Fruit fly (Drosophila melanogaster): ENCODE results near the gene Son.

Gene Son

DNA sequence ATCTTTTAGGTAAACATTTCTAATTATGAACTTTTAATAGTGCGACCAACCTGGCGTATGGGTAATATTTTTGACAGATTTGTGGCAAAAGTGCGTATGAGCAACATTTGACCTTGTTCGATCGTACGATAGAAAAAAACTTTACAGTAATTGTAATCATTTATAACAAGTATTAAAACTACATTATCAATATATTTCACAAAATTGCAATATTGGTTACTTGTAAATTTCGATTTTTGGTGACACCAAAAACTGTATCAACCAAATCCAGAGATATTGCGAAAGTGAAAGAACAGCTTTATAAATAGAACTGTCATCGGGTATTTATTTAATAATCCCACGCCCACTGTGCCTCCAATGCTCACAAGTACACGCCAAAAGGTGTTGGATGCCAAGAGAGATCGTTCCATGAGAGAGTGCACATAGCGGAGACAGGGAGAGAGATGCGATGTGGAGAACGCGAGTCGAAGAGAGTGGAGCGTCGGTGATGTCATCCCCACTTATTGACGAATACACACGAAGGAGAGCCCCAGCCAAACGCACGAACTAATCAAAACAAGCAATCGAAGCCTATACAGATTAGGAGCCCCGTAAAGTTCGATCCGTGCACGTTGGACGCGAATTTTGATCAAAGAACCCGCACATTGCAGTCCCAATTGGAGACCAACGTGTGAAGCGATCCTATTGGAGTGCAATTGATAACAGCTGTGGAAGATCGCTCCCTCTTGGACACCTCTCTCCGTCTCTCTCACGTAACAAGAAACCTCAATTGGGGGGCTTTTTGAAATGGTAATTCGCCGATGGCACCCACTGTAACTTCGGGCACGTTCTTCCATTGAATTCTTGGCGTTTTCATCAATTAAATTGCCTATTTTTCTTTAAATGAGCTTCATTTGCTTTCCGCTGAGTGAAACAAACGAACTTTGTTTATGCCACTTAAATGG, 44.4 kb upstream of the Son start:
- TF ChIP-seq CG32121 (GFP tag; IDR thresholded peaks at IDR 0.05) (peak; percentile 91), fd96Ca (GFP tag; IDR thresholded peaks at IDR 0.05) (peak; percentile 93), CG8159 (tag; optimal IDR thresholded peaks at IDR 0.05) (peak; percentile 97), Pif1A (GFP tag; optimal IDR thresholded peaks at IDR 0.05) (peak; percentile 98), CG15710 (tag; optimal IDR thresholded peaks at IDR 0.05) (peak; percentile 94), CG13204 (GFP tag; optimal IDR thresholded peaks at IDR 0.05) (peak; percentile 89), Snoo (tag; optimal IDR thresholded peaks at IDR 0.05) (peak; percentile 98), EcR (GFP tag; optimal IDR thresholded peaks at IDR 0.05) (peak; percentile 48), rn (GFP tag; IDR thresholded peaks at IDR 0.05) (peak; percentile 66), gl (tag; optimal IDR thresholded peaks at IDR 0.05) (peak; percentile 85), Pif1B (GFP tag; optimal IDR thresholded peaks at IDR 0.05) (peak; percentile 97), CG12605 (GFP tag; IDR thresholded peaks at IDR 0.05) (peak; percentile 44; the same call in 1 of the 2 replicates), Ets98B (GFP tag; IDR thresholded peaks at IDR 0.05) (peak; percentile 77; the same call in 1 of the 2 replicates), CG9948 (tag; optimal IDR thresholded peaks at IDR 0.05) (peak; percentile 96), CG14655 (GFP tag; optimal IDR thresholded peaks at IDR 0.05) (peak; percentile 99), CG10348 (GFP tag; IDR thresholded peaks at IDR 0.05) (peak; percentile 75), D1 (tag; optimal IDR thresholded peaks at IDR 0.05) (peak; percentile 95), CG4496 (GFP tag; IDR thresholded peaks at IDR 0.05) (peak; percentile 90; the same call in 2 of the 3 replicates), CG8301 (tag; optimal IDR thresholded peaks at IDR 0.05) (peak; percentile 98), CG34367 (tag; optimal IDR thresholded peaks at IDR 0.05) (peak; percentile 92), CG17806 (tag; optimal IDR thresholded peaks at IDR 0.05) (peak; percentile 91)

dm6 chr3R:9534125-9534496, 43.7 kb upstream of the Son start:
- peak; percentile 91 for TF ChIP-seq CG32121 (GFP tag; IDR thresholded peaks at IDR 0.05)
- peak; percentile 82 for TF ChIP-seq rn (GFP tag; IDR thresholded peaks at IDR 0.05)
- TF ChIP-seq CG9948 (tag; optimal IDR thresholded peaks at IDR 0.05): peak; percentile 91
- TF ChIP-seq CG8301 (tag; optimal IDR thresholded peaks at IDR 0.05): peak; percentile 94
- peak; percentile 85 for TF ChIP-seq CG15710 (tag; optimal IDR thresholded peaks at IDR 0.05)
- peak; percentile 83 for TF ChIP-seq CG12605 (GFP tag; IDR thresholded peaks at IDR 0.05)
- TF ChIP-seq CG4496 (GFP tag; IDR thresholded peaks at IDR 0.05): peak; percentile 96
- peak; percentile 90 for TF ChIP-seq CG8159 (tag; optimal IDR thresholded peaks at IDR 0.05)
- peak; percentile 79 for TF ChIP-seq Snoo (tag; optimal IDR thresholded peaks at IDR 0.05)
- peak; percentile 51; the same call in 1 of the 3 replicates for TF ChIP-seq fd96Ca (GFP tag; IDR thresholded peaks at IDR 0.05)
- peak; percentile 93 for TF ChIP-seq CG14655 (GFP tag; optimal IDR thresholded peaks at IDR 0.05)
- peak; percentile 85 for TF ChIP-seq D1 (tag; optimal IDR thresholded peaks at IDR 0.05)
- peak; percentile 44; the same call in 1 of the 2 replicates for TF ChIP-seq CG10348 (GFP tag; IDR thresholded peaks at IDR 0.05)
- TF ChIP-seq Pif1A (GFP tag; optimal IDR thresholded peaks at IDR 0.05): peak; percentile 87
- peak; percentile 90 for TF ChIP-seq CG17806 (tag; optimal IDR thresholded peaks at IDR 0.05)
- TF ChIP-seq Pif1B (GFP tag; optimal IDR thresholded peaks at IDR 0.05): peak; percentile 75
- peak; percentile 45 for TF ChIP-seq gl (tag; optimal IDR thresholded peaks at IDR 0.05)
- TF ChIP-seq EcR (GFP tag; optimal IDR thresholded peaks at IDR 0.05): no peak
- peak; percentile 22 for TF ChIP-seq CG13204 (GFP tag; optimal IDR thresholded peaks at IDR 0.05)
- TF ChIP-seq CG34367 (tag; optimal IDR thresholded peaks at IDR 0.05): peak; percentile 86
- TF ChIP-seq Ets98B (GFP tag; IDR thresholded peaks at IDR 0.05): peak; percentile 93

dm6 chr3R:9534595-9535217, 43.1 kb upstream of the Son start:
- TF ChIP-seq rn (GFP tag; IDR thresholded peaks at IDR 0.05): no peak
- TF ChIP-seq CG8301 (tag; optimal IDR thresholded peaks at IDR 0.05): no peak
- no peak for TF ChIP-seq CG9948 (tag; optimal IDR thresholded peaks at IDR 0.05)
- TF ChIP-seq Pif1A (GFP tag; optimal IDR thresholded peaks at IDR 0.05): no peak
- TF ChIP-seq CG4496 (GFP tag; IDR thresholded peaks at IDR 0.05): peak; percentile 27; the same call in 2 of the 3 replicates
- peak; percentile 7; the same call in 1 of the 2 replicates for TF ChIP-seq Ets98B (GFP tag; IDR thresholded peaks at IDR 0.05)
- TF ChIP-seq CG12605 (GFP tag; IDR thresholded peaks at IDR 0.05): peak; percentile 53
- TF ChIP-seq CG17806 (tag; optimal IDR thresholded peaks at IDR 0.05): no peak
- TF ChIP-seq EcR (GFP tag; optimal IDR thresholded peaks at IDR 0.05): peak; percentile 69
- TF ChIP-seq CG13204 (GFP tag; optimal IDR thresholded peaks at IDR 0.05): no peak
- no peak for TF ChIP-seq CG32121 (GFP tag; IDR thresholded peaks at IDR 0.05)
- TF ChIP-seq Snoo (tag; optimal IDR thresholded peaks at IDR 0.05): no peak

DNA sequence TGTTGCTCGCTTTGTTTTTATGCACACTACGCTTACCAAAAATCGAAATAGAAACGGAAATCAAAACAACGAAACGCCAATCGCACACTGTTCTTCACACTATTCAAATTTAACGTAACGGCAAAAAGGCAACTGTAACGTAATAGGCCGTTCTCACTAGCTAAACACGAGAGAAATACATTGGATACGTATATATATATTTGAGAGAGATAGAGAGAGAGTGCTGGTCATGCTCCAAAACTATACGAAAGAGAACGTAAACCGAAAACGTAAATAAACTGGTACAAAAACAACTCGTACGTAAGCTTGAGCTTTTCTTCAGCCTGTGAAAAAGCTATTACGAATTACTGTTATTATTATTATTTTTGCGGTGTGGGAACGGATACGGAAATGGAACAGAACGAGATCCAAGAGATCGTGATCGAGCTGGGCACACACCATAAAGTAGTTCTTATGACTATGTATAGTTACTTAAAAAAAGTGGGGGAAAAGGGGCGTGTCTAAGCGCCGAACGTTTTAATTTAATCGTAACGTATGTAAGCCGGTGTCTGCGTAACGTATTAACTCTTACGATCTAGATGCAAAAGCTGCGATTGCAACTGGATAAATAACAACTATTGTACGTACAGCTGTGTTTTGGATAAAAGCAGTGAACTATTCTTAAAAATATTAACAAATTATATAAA, 34.2 kb upstream of the Son start:
- TF ChIP-seq CG8159 (tag; optimal IDR thresholded peaks at IDR 0.05) (no peak), CG13204 (GFP tag; optimal IDR thresholded peaks at IDR 0.05) (no peak), CG10348 (GFP tag; IDR thresholded peaks at IDR 0.05) (no peak), CG8301 (tag; optimal IDR thresholded peaks at IDR 0.05) (no peak), CG4496 (GFP tag; IDR thresholded peaks at IDR 0.05) (no peak), Snoo (tag; optimal IDR thresholded peaks at IDR 0.05) (no peak), D1 (tag; optimal IDR thresholded peaks at IDR 0.05) (no peak), Ets98B (GFP tag; IDR thresholded peaks at IDR 0.05) (no peak), gl (tag; optimal IDR thresholded peaks at IDR 0.05) (no peak), CG17806 (tag; optimal IDR thresholded peaks at IDR 0.05) (no peak), rn (GFP tag; IDR thresholded peaks at IDR 0.05) (no peak)
